Worm (Caenorhabditis elegans): ENCODE data around the gene flp-19.
A peak's percentile ranks its signal among the peaks of the same experiment; 100 is the strongest.

Gene flp-19

ce11 chrX:10629117-10629516 lies 24.6 kb downstream of the flp-19 start:
- no peak for TF ChIP-seq T22C8.4 (GFP tag; IDR thresholded peaks at IDR 0.05)
- no peak for TF ChIP-seq tab-1 (GFP tag; IDR thresholded peaks at IDR 0.05)

ce11 chrX:10630059-10630791 lies 25.7 kb downstream of the flp-19 start:
- no peak for TF ChIP-seq ref-1 (GFP tag; conservative IDR thresholded peaks at IDR 0.05)
- TF ChIP-seq ztf-23 (GFP tag; IDR thresholded peaks at IDR 0.05) = no peak
- no peak for TF ChIP-seq med-1 (GFP tag; optimal IDR thresholded peaks at IDR 0.05; ENCODE audit: insufficient read depth)
- no peak for TF ChIP-seq ztf-29 (GFP tag; IDR thresholded peaks at IDR 0.05)

- TF ChIP-seq ztf-23 (GFP tag; IDR thresholded peaks at IDR 0.05) = no peak
- no peak for TF ChIP-seq flt-1 (GFP tag; IDR thresholded peaks at IDR 0.05)
- no peak for TF ChIP-seq klf-2 (GFP tag; conservative IDR thresholded peaks at IDR 0.05)
- TF ChIP-seq T22C8.4 (GFP tag; IDR thresholded peaks at IDR 0.05) = no peak
- TF ChIP-seq ref-1 (GFP tag; conservative IDR thresholded peaks at IDR 0.05) = no peak
- no peak for TF ChIP-seq ztf-29 (GFP tag; IDR thresholded peaks at IDR 0.05)
- TF ChIP-seq tab-1 (GFP tag; IDR thresholded peaks at IDR 0.05) = no peak
- no peak for TF ChIP-seq med-1 (GFP tag; optimal IDR thresholded peaks at IDR 0.05; ENCODE audit: insufficient read depth)
- TF ChIP-seq cog-1 (tag; optimal IDR thresholded peaks at IDR 0.05) = no peak
Measured at ce11 chrX:10630952-10631351, 26.5 kb downstream of the flp-19 start.

- TF ChIP-seq flt-1 (GFP tag; IDR thresholded peaks at IDR 0.05) (no peak), T22C8.4 (GFP tag; IDR thresholded peaks at IDR 0.05) (no peak), cog-1 (tag; optimal IDR thresholded peaks at IDR 0.05) (no peak), ztf-29 (GFP tag; IDR thresholded peaks at IDR 0.05) (no peak), ref-1 (GFP tag; conservative IDR thresholded peaks at IDR 0.05) (no peak), tab-1 (GFP tag; IDR thresholded peaks at IDR 0.05) (no peak), ztf-23 (GFP tag; IDR thresholded peaks at IDR 0.05) (no peak), med-1 (GFP tag; optimal IDR thresholded peaks at IDR 0.05; ENCODE audit: insufficient read depth) (no peak), klf-2 (GFP tag; conservative IDR thresholded peaks at IDR 0.05) (no peak)
Measured at ce11 chrX:10631873-10632272, 27.4 kb downstream of the flp-19 start.

ce11 chrX:10635608-10636007 lies 31.1 kb downstream of the flp-19 start, which contains the start of gene daf-12:
TSS of gene daf-12 (plus strand) at chrX:10635908.
- TF ChIP-seq cog-1 (tag; optimal IDR thresholded peaks at IDR 0.05) (no peak), T22C8.4 (GFP tag; IDR thresholded peaks at IDR 0.05) (no peak), flt-1 (GFP tag; IDR thresholded peaks at IDR 0.05) (no peak), ztf-29 (GFP tag; IDR thresholded peaks at IDR 0.05) (no peak), med-1 (GFP tag; optimal IDR thresholded peaks at IDR 0.05; ENCODE audit: insufficient read depth) (no peak), klf-2 (GFP tag; conservative IDR thresholded peaks at IDR 0.05) (no peak), tab-1 (GFP tag; IDR thresholded peaks at IDR 0.05) (no peak), ztf-23 (GFP tag; IDR thresholded peaks at IDR 0.05) (no peak), ref-1 (GFP tag; conservative IDR thresholded peaks at IDR 0.05) (no peak)

- TF ChIP-seq cog-1 (tag; optimal IDR thresholded peaks at IDR 0.05) (peak; percentile 69), ref-1 (GFP tag; conservative IDR thresholded peaks at IDR 0.05) (no peak), tab-1 (GFP tag; IDR thresholded peaks at IDR 0.05) (peak; percentile 63; the same call in 1 of the 2 replicates)
Measured at ce11 chrX:10637048-10637928, 32.8 kb downstream of the flp-19 start.

ce11 chrX:10639403-10639812 lies 34.9 kb downstream of the flp-19 start:
- TF ChIP-seq ref-1 (GFP tag; conservative IDR thresholded peaks at IDR 0.05) (no peak), med-1 (GFP tag; optimal IDR thresholded peaks at IDR 0.05; ENCODE audit: insufficient read depth) (no peak), klf-2 (GFP tag; conservative IDR thresholded peaks at IDR 0.05) (no peak), ztf-23 (GFP tag; IDR thresholded peaks at IDR 0.05) (no peak), flt-1 (GFP tag; IDR thresholded peaks at IDR 0.05) (no peak), tab-1 (GFP tag; IDR thresholded peaks at IDR 0.05) (no peak), cog-1 (tag; optimal IDR thresholded peaks at IDR 0.05) (no peak)

ce11 chrX:10640578-10640977 lies 36.1 kb downstream of the flp-19 start:
- TF ChIP-seq klf-2 (GFP tag; conservative IDR thresholded peaks at IDR 0.05) (no peak), ref-1 (GFP tag; conservative IDR thresholded peaks at IDR 0.05) (no peak), cog-1 (tag; optimal IDR thresholded peaks at IDR 0.05) (no peak)

- TF ChIP-seq tab-1 (GFP tag; IDR thresholded peaks at IDR 0.05) = no peak
- no peak for TF ChIP-seq T22C8.4 (GFP tag; IDR thresholded peaks at IDR 0.05)
- no peak for TF ChIP-seq cog-1 (tag; optimal IDR thresholded peaks at IDR 0.05)
- no peak for TF ChIP-seq ztf-23 (GFP tag; IDR thresholded peaks at IDR 0.05)
Measured at ce11 chrX:10645148-10645547, 40.7 kb downstream of the flp-19 start.

- TF ChIP-seq ztf-23 (GFP tag; IDR thresholded peaks at IDR 0.05) = no peak
- no peak for TF ChIP-seq cog-1 (tag; optimal IDR thresholded peaks at IDR 0.05)
- TF ChIP-seq flt-1 (GFP tag; IDR thresholded peaks at IDR 0.05) = no peak
- no peak for TF ChIP-seq ztf-29 (GFP tag; IDR thresholded peaks at IDR 0.05)
Measured at ce11 chrX:10647590-10648105, 43.2 kb downstream of the flp-19 start.

Measured in whole organism, midembryonic.